Fruit fly (Drosophila melanogaster) whole organism, adult: ENCODE measurements around the gene dimm.

Source experiments
- CG11617 ChIP-seq: fragments of 200-800 bp; sonication (Bioruptor generic); optimal IDR thresholded peaks from 2 replicates; lab custom pipeline; 2017; ENCODE audit warnings: mild to moderate bottlenecking, missing biosample characterization, missing genetic modification reagents, missing genetic modification characterization
- CG12768 ChIP-seq: fragments of 200-800 bp; sonication (Bioruptor generic); optimal IDR thresholded peaks from 2 replicates; lab custom pipeline; 2017; ENCODE audit warnings: missing biosample characterization, missing genetic modification characterization, mild to moderate bottlenecking, moderate library complexity, missing genetic modification reagents
- CG14711 ChIP-seq: fragments of 200-800 bp; sonication (Bioruptor generic); optimal IDR thresholded peaks from 2 replicates; lab custom pipeline; 2018; ENCODE audit warnings: missing biosample characterization, mild to moderate bottlenecking, missing genetic modification characterization, moderate library complexity
- CG1620 ChIP-seq: fragments of 200-800 bp; sonication (Bioruptor generic); optimal IDR thresholded peaks from 2 replicates; lab custom pipeline; 2016; ENCODE audit warnings: missing biosample characterization, missing genetic modification characterization
- CG33017 ChIP-seq: fragments of 200-800 bp; sonication (Bioruptor generic); optimal IDR thresholded peaks from 2 replicates; lab custom pipeline; 2018; ENCODE audit warnings: missing biosample characterization, mild to moderate bottlenecking, missing genetic modification characterization, moderate library complexity
- CG5204 ChIP-seq: fragments of 200-800 bp; sonication (Bioruptor generic); optimal IDR thresholded peaks from 2 replicates; lab custom pipeline; 2016; ENCODE audit warnings: missing biosample characterization, missing genetic modification characterization
- CG7045 ChIP-seq: fragments of 200-800 bp; sonication (Bioruptor generic); optimal IDR thresholded peaks from 2 replicates; lab custom pipeline; 2017; ENCODE audit warnings: missing biosample characterization, mild to moderate bottlenecking, missing genetic modification characterization
- CG7101 ChIP-seq: fragments of 200-800 bp; sonication (Bioruptor generic); optimal IDR thresholded peaks from 2 replicates; lab custom pipeline; 2018; ENCODE audit warnings: missing biosample characterization, mild to moderate bottlenecking, missing genetic modification characterization, moderate library complexity
- Clk ChIP-seq: fragments of 200-800 bp; sonication (Bioruptor generic); optimal IDR thresholded peaks from 2 replicates; lab custom pipeline; 2017; ENCODE audit warnings: missing biosample characterization, missing genetic modification characterization
- Crg-1 ChIP-seq: fragments of 200-800 bp; sonication (Bioruptor generic); optimal IDR thresholded peaks from 2 replicates; lab custom pipeline; 2016; ENCODE audit warnings: missing biosample characterization, missing genetic modification characterization
- Hr96 ChIP-seq: fragments of 200-800 bp; sonication (Bioruptor generic); optimal IDR thresholded peaks from 2 replicates; lab custom pipeline; 2016; ENCODE audit warnings: missing biosample characterization, missing genetic modification characterization
- Mnt ChIP-seq: fragments of 200-800 bp; sonication (Bioruptor generic); optimal IDR thresholded peaks from 2 replicates; lab custom pipeline; 2016; ENCODE audit warnings: missing biosample characterization, mild to moderate bottlenecking, missing genetic modification characterization
- bab1 ChIP-seq: fragments of 200-800 bp; sonication (Bioruptor generic); optimal IDR thresholded peaks from 3 replicates; lab custom pipeline; 2019; ENCODE audit warnings: missing biosample characterization, mild to moderate bottlenecking, missing genetic modification characterization, moderate library complexity
- cic ChIP-seq: fragments of 200-800 bp; sonication (Bioruptor generic); optimal IDR thresholded peaks from 2 replicates; lab custom pipeline; 2017; ENCODE audit warnings: missing biosample characterization, mild to moderate bottlenecking, missing genetic modification characterization, moderate library complexity
- cnc ChIP-seq, 2 experiments: fragments of >200 bp; optimal IDR thresholded peaks; 2 replicates each; lab custom pipeline; 2017
- kay ChIP-seq: fragments of 200-800 bp; sonication (Bioruptor generic); peaks from one replicate; lab custom pipeline; 2016; ENCODE audit warnings: missing biosample characterization, missing genetic modification characterization, borderline replicate concordance
- ovo ChIP-seq: fragments of 200-800 bp; sonication (Bioruptor generic); optimal IDR thresholded peaks from 2 replicates; lab custom pipeline; 2016; ENCODE audit warnings: missing biosample characterization, missing genetic modification characterization
- pad ChIP-seq: fragments of 200-800 bp; sonication (Bioruptor generic); optimal IDR thresholded peaks from 3 replicates; lab custom pipeline; 2017; ENCODE audit warnings: missing biosample characterization, missing genetic modification characterization, mild to moderate bottlenecking, moderate library complexity, missing genetic modification reagents
- tj ChIP-seq: fragments of 200-800 bp; sonication (Bioruptor generic); optimal IDR thresholded peaks from 3 replicates; lab custom pipeline; 2017; ENCODE audit warnings: missing biosample characterization, mild to moderate bottlenecking, missing genetic modification characterization, moderate library complexity
- toe ChIP-seq: fragments of 200-800 bp; sonication (Bioruptor generic); optimal IDR thresholded peaks from 2 replicates; lab custom pipeline; 2016; ENCODE audit warnings: missing biosample characterization, missing genetic modification characterization

Gene dimm

DNA sequence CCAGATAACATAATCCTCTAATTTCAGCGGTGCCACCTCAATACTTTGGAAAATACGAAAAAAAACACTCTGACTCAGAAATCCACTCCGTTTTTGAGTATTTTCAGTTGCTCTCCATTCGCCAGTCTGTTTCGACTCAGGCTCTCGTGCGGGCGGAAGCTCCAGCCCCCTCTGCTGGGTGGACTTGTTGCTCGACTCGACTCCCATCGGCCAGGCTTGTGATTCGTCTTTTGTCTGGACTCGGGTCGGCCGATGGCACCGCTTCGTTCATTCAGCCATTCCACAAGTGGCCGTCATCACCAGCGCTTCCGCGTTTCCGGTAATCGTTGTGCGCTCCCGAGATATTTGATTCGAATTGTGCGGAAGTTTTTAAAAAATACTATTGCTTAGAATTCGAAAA is at the start of gene dimm:
TSS of gene dimm (plus strand) at position 255 of the 400 bp plus-strand sequence.
- TF ChIP-seq Clk (GFP tag; lab: Kevin White, UChicago) (no peak), cnc (optimal IDR thresholded peaks at IDR 0.05; lab: Kevin White, UChicago) (no peak), CG12768 (GFP tag; lab: Kevin White, UChicago) (no peak), tj (GFP tag; lab: Kevin White, UChicago) (no peak), pad (GFP tag; lab: Kevin White, UChicago) (no peak), CG14711 (tag; lab: Kevin White, UChicago) (no peak), ovo (no peak), bab1 (no peak), CG11617 (no peak)

DNA sequence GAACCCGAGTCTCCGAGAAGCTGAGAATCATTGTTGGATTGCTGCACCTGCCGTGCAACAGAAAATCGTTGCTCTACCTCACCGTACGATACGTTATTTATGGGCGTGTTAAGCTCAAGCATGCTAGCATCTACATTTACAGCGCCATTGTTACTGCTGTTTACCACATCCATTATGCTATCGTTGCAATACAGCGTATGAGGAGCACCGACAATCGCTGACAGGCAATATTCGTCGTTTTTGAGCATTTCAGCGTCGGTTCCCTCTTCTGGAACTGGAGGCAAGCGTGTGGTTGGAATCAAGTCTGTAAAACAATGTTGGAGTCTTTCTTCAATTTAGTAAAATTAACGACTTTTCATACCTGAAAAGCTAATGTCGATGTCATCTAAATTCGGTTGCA is 42.5 kb upstream of the dimm start:
- TF ChIP-seq tj (GFP tag; lab: Kevin White, UChicago): peak; percentile 95
- no peak for TF ChIP-seq bab1

DNA sequence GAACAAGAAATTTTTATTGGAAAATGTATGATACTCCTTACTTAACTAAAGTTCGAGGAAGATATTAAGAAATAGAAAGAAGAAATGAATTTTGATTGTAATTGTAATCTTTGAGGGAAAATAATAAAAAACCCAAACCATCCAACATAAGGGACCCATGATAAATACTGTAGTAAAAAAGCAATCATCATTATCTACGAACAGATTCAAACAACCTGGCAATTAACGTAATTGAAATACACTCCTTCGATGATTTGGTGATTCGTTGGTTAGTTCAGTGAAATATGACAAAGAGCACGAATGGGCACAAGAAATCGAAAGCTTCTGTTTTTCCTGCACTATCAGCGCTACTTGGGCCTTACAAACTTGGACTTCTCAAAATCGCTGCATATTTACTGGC is 41.1 kb upstream of the dimm start, which contains the start of gene Gr39a:
TSS of gene Gr39a (plus strand) at position 301 of the 400 bp plus-strand sequence.
- TF ChIP-seq Mnt (GFP tag; lab: Kevin White, UChicago) (no peak), pad (GFP tag; lab: Kevin White, UChicago) (no peak), cic (GFP tag; lab: Kevin White, UChicago) (no peak), kay (GFP tag; lab: Kevin White, UChicago) (no peak), CG11617 (no peak), CG12768 (GFP tag; lab: Kevin White, UChicago) (no peak), ovo (no peak), bab1 (no peak), CG1620 (GFP tag; lab: Kevin White, UChicago) (no peak), CG5204 (GFP tag; lab: Kevin White, UChicago) (no peak)

DNA sequence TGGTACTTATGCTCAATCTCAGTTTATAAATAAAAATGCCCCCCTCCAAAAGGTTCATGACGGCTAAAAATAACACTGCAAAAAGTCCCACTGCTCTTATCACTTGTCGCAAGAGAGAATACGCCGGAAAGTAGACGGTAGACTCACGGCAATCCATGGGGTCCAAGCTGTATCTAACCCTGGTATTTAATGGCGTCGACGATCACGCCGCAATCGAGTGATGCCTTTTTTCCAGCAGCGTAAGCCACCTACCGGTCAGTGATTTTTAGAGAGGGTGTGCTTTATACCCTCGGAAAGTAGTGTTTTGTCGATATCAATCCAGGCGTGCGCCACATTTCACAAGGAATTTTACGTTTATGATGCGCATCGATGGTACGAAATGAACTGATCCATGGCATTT is 32.0 kb upstream of the dimm start:
- TF ChIP-seq bab1 (no peak), CG7101 (tag; lab: Kevin White, UChicago) (no peak), toe (GFP tag; lab: Kevin White, UChicago) (no peak), Mnt (GFP tag; lab: Kevin White, UChicago) (no peak), pad (GFP tag; lab: Kevin White, UChicago) (no peak), CG14711 (tag; lab: Kevin White, UChicago) (no peak), kay (GFP tag; lab: Kevin White, UChicago) (no peak), CG11617 (no peak), Hr96 (GFP tag; lab: Kevin White, UChicago) (no peak), Crg-1 (no peak), cnc (optimal IDR thresholded peaks at IDR 0.05; lab: Kevin White, UChicago) (no peak), CG1620 (GFP tag; lab: Kevin White, UChicago) (no peak), Clk (GFP tag; lab: Kevin White, UChicago) (no peak), cic (GFP tag; lab: Kevin White, UChicago) (no peak), CG33017 (tag; lab: Kevin White, UChicago) (no peak), CG7045 (GFP tag; lab: Kevin White, UChicago) (no peak), CG12768 (GFP tag; lab: Kevin White, UChicago) (no peak), tj (GFP tag; lab: Kevin White, UChicago) (no peak)

DNA sequence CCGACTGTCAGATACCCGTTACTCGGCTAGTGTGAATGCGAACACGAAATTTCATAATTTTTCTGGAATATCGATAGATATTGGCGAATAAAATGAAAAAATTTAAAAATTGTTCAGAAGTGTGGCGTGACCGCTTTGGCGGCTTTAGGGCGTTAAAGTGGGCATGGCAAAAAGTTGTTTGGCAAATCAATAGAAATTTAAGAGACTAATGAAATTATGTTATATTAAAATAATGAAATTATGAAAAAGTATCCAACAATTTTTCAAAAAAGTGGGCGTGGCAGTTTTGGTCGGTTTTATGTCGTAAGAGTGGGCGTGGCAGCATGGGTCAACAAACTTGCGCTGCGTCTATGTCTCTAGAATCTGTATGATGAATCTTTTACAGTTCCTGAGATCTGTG is 29.5 kb upstream of the dimm start:
- no peak for TF ChIP-seq ovo
- peak; percentile 76 for TF ChIP-seq kay (GFP tag; lab: Kevin White, UChicago)
- TF ChIP-seq bab1: no peak
- TF ChIP-seq Mnt (GFP tag; lab: Kevin White, UChicago): no peak
- TF ChIP-seq CG11617: no peak
- TF ChIP-seq cic (GFP tag; lab: Kevin White, UChicago): no peak
- TF ChIP-seq tj (GFP tag; lab: Kevin White, UChicago): no peak

DNA sequence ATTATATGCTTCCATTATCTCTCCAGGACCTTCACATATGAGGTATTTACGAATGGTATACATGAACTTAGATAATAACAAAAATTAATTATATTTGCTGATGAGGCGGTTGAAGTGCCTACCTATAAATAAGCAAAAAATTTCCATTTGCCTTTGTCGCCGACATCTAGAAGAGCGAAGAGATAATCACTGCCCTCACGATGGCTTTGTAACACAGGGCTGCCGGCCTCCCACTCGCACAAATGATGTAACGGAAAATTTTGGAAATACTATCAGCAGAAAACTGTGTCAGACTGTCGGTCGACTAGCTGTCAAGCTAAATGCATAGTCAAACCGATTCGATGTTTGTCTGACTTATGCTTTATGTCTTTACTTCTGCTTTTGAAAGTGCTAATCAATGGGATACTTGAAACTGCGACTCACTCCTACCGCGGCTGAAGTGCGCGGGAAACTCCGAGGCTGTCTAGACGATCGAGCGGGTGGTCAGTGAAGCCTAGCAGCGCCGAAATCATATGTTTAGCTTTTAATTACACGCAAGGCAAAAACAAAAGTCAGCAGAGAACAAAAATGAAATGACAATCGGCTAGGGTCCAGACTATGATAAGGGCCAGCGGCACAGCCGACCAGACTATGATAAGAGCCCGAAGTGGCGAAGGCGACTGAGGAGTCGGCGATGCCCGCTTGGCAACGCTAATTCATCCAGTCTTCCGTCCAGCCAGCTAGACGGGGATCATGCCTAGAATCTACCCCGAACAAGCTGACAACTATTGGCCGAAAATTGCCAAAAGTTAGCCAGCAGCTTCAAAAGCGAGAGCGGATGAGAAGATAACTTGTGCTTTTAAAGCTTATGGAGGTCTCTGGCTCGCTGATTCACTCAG is 27.7 kb upstream of the dimm start:
- TF ChIP-seq cnc (optimal IDR thresholded peaks at IDR 0.05; lab: Kevin White, UChicago): no peak
- TF ChIP-seq CG7045 (GFP tag; lab: Kevin White, UChicago): no peak
- TF ChIP-seq CG14711 (tag; lab: Kevin White, UChicago): no peak
- no peak for TF ChIP-seq Mnt (GFP tag; lab: Kevin White, UChicago)
- no peak for TF ChIP-seq cic (GFP tag; lab: Kevin White, UChicago)
- no peak for TF ChIP-seq CG12768 (GFP tag; lab: Kevin White, UChicago)
- TF ChIP-seq pad (GFP tag; lab: Kevin White, UChicago): no peak
- no peak for TF ChIP-seq CG7101 (tag; lab: Kevin White, UChicago)
- no peak for TF ChIP-seq ovo

DNA sequence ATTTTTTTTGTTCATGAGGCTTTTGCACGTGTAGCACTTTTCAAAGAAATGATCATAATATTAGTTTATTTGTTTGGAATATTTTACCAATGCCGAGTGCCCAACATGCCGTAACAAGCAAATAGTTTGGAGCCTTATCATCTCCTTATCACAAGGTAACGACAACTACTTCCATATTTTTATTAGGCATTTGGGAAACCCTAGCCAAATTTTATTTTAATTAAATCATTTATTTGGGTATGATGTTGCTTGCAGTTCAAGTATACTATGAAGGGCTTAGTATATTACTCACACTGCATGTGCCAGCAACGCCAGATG is 27.1 kb upstream of the dimm start:
- TF ChIP-seq CG14711 (tag; lab: Kevin White, UChicago): no peak
- TF ChIP-seq ovo: no peak
- TF ChIP-seq cnc (optimal IDR thresholded peaks at IDR 0.05; lab: Kevin White, UChicago): no peak
- TF ChIP-seq CG12768 (GFP tag; lab: Kevin White, UChicago): no peak
- no peak for TF ChIP-seq CG1620 (GFP tag; lab: Kevin White, UChicago)
- no peak for TF ChIP-seq Mnt (GFP tag; lab: Kevin White, UChicago)
- no peak for TF ChIP-seq kay (GFP tag; lab: Kevin White, UChicago)
- no peak for TF ChIP-seq cic (GFP tag; lab: Kevin White, UChicago)
- no peak for TF ChIP-seq CG5204 (GFP tag; lab: Kevin White, UChicago)
- TF ChIP-seq Hr96 (GFP tag; lab: Kevin White, UChicago): no peak
- no peak for TF ChIP-seq bab1
- TF ChIP-seq Clk (GFP tag; lab: Kevin White, UChicago): no peak
- TF ChIP-seq CG11617: no peak
- TF ChIP-seq pad (GFP tag; lab: Kevin White, UChicago): no peak
- no peak for TF ChIP-seq CG7045 (GFP tag; lab: Kevin White, UChicago)
- no peak for TF ChIP-seq CG7101 (tag; lab: Kevin White, UChicago)
